Worm (Caenorhabditis elegans) whole organism, L4 larva: Measurements from ENCODE around the gene F47E1.1.

Experiments used
- F37D6.2 ChIP-seq: sonication (generic microtip); optimal IDR thresholded peaks from 2 replicates; lab custom pipeline; 2016; ENCODE audit warnings: mild to moderate bottlenecking, missing genetic modification characterization, missing compliant biosample characterization
- F44E2.7 ChIP-seq: fragments of 200-800 bp; sonication (Bioruptor generic); IDR thresholded peaks from 2 replicates; pipeline ENCODE4 v2.1.2; 2022; ENCODE audit warnings: missing genetic modification characterization, missing compliant biosample characterization
- R02D3.7 ChIP-seq: fragments of 150-350 bp; sonication (generic microtip); optimal IDR thresholded peaks from 3 replicates; lab custom pipeline; 2014; ENCODE audit warnings: missing biosample characterization, missing genetic modification characterization
- T26A8.4 ChIP-seq: fragments of 200-800 bp; sonication (Bioruptor generic); IDR thresholded peaks from 2 replicates; pipeline ENCODE4 v1.3.6; 2022; ENCODE audit warnings: missing genetic modification characterization, missing compliant biosample characterization
- aha-1 ChIP-seq: fragments of 150-350 bp; peaks from one replicate; lab custom pipeline; 2014; ENCODE audit warnings: missing biosample characterization, missing genetic modification characterization
- ceh-20 ChIP-seq: fragments of 200-800 bp; sonication (Bioruptor generic); IDR thresholded peaks from 2 replicates; pipeline ENCODE4 v1.3.6; 2022; ENCODE audit warnings: missing genetic modification reagents, missing genetic modification characterization, missing compliant biosample characterization
- ceh-44 ChIP-seq: fragments of 200-800 bp; sonication (Bioruptor generic); IDR thresholded peaks from 2 replicates; pipeline ENCODE4 v1.3.6; 2022; ENCODE audit warnings: missing genetic modification reagents, missing genetic modification characterization, missing compliant biosample characterization
- ceh-62 ChIP-seq: sonication (generic microtip); optimal IDR thresholded peaks from 2 replicates; lab custom pipeline; 2017; ENCODE audit warnings: missing biosample characterization, missing genetic modification characterization
- cey-2 ChIP-seq: sonication (generic microtip); optimal IDR thresholded peaks from 3 replicates; lab custom pipeline; 2017; ENCODE audit warnings: missing genetic modification characterization, mild to moderate bottlenecking, missing compliant biosample characterization, antibody characterized with exemption, borderline replicate concordance; ENCODE audit not compliant: insufficient read depth
- ctbp-1 ChIP-seq: fragments of 200-800 bp; sonication (Bioruptor generic); IDR thresholded peaks from 2 replicates; pipeline ENCODE4 v1.3.6; 2022; ENCODE audit warnings: missing genetic modification reagents, missing genetic modification characterization, missing compliant biosample characterization
- daf-16 ChIP-seq, 3 experiments: sonication (generic microtip); optimal IDR thresholded peaks; 2 replicates each; lab custom pipeline; 2016 to 2017; ENCODE audit warnings: missing genetic modification characterization in 3 of 3, missing genetic modification reagents in 3 of 3, mild to moderate bottlenecking in 2 of 3, missing compliant biosample characterization in 2 of 3, missing biosample characterization in 1 of 3, moderate library complexity in 1 of 3
- dmd-6 ChIP-seq: fragments of 200-800 bp; sonication (Bioruptor generic); IDR thresholded peaks from 2 replicates; pipeline ENCODE4 v1.3.6; 2022; ENCODE audit warnings: missing genetic modification reagents, missing genetic modification characterization, missing compliant biosample characterization
- dmd-9 ChIP-seq: fragments of 200-800 bp; sonication (Bioruptor generic); IDR thresholded peaks from 2 replicates; pipeline ENCODE4 v1.3.6; 2022; ENCODE audit warnings: missing genetic modification reagents, missing genetic modification characterization, missing compliant biosample characterization
- dpl-1 ChIP-seq: fragments of 150-350 bp; optimal IDR thresholded peaks from 2 replicates; lab custom pipeline; 2014; ENCODE audit warnings: missing biosample characterization, missing genetic modification reagents, missing genetic modification characterization
- duxl-1 ChIP-seq: sonication (generic microtip); optimal IDR thresholded peaks from 2 replicates; lab custom pipeline; 2016; ENCODE audit warnings: mild to moderate bottlenecking, missing genetic modification characterization, moderate library complexity, missing compliant biosample characterization; ENCODE audit not compliant: poor library complexity
- egl-27 ChIP-seq: sonication (generic microtip); optimal IDR thresholded peaks from 3 replicates; lab custom pipeline; 2017; ENCODE audit warnings: missing biosample characterization, missing genetic modification reagents, missing genetic modification characterization
- gei-8 ChIP-seq: fragments of 200-800 bp; sonication (Bioruptor generic); optimal IDR thresholded peaks from 2 replicates; lab custom pipeline; 2018; ENCODE audit warnings: mild to moderate bottlenecking, missing genetic modification characterization, missing compliant biosample characterization
- hlh-11 ChIP-seq: fragments of 200-800 bp; sonication (Bioruptor generic); optimal IDR thresholded peaks from 2 replicates; lab custom pipeline; 2018; ENCODE audit warnings: mild to moderate bottlenecking, missing genetic modification characterization, missing compliant biosample characterization
- lin-1 ChIP-seq: fragments of 200-800 bp; sonication (Bioruptor generic); IDR thresholded peaks from 2 replicates; pipeline ENCODE4 v1.3.6; 2022; ENCODE audit warnings: missing genetic modification reagents, missing genetic modification characterization, missing compliant biosample characterization
- lin-29 ChIP-seq: fragments of 200-800 bp; sonication (Bioruptor generic); IDR thresholded peaks from 2 replicates; pipeline ENCODE4 v1.3.6; 2022; ENCODE audit warnings: missing genetic modification reagents, missing genetic modification characterization, missing compliant biosample characterization
- mdt-29 ChIP-seq: fragments of 200-800 bp; sonication (Bioruptor generic); IDR thresholded peaks from 2 replicates; pipeline ENCODE4 v1.3.6; 2022; ENCODE audit warnings: missing genetic modification reagents, missing genetic modification characterization, missing compliant biosample characterization
- nhr-11 ChIP-seq: fragments of 150-350 bp; optimal IDR thresholded peaks from 2 replicates; lab custom pipeline; 2014; ENCODE audit warnings: missing biosample characterization, missing genetic modification characterization
- nhr-28 ChIP-seq: fragments of 150-350 bp; optimal IDR thresholded peaks from 2 replicates; lab custom pipeline; 2014; ENCODE audit warnings: missing biosample characterization, missing genetic modification characterization
- nhr-42 ChIP-seq: fragments of 200-800 bp; sonication (Bioruptor generic); IDR thresholded peaks from 2 replicates; pipeline ENCODE4 v1.3.6; 2022; ENCODE audit warnings: missing genetic modification characterization, missing compliant biosample characterization
- nhr-77 ChIP-seq: fragments of 150-350 bp; optimal IDR thresholded peaks from 2 replicates; lab custom pipeline; 2014; ENCODE audit warnings: missing biosample characterization, missing genetic modification characterization
- pha-4 ChIP-seq, 2 experiments: fragments of 150-350 bp in 1 of 2; fragments of 200-800 bp in 1 of 2; sonication (Bioruptor generic) in 1 of 2; IDR thresholded peaks in 1 of 2; optimal IDR thresholded peaks in 1 of 2; 2 replicates each; pipeline versions ENCODE4 v1.3.6 to Lab custom; 2014 to 2022; ENCODE audit warnings: missing genetic modification characterization in 2 of 2, missing genetic modification reagents in 2 of 2, missing biosample characterization in 1 of 2, missing compliant biosample characterization in 1 of 2
- php-3 ChIP-seq: fragments of 200-800 bp; sonication (Bioruptor generic); IDR thresholded peaks from 2 replicates; pipeline ENCODE4 v1.3.6; 2022; ENCODE audit warnings: missing genetic modification reagents, missing genetic modification characterization, missing compliant biosample characterization
- pqm-1 ChIP-seq: sonication (generic microtip); optimal IDR thresholded peaks from 2 replicates; lab custom pipeline; 2017; ENCODE audit warnings: missing biosample characterization, missing genetic modification characterization
- saeg-2 ChIP-seq: fragments of 200-800 bp; sonication (Bioruptor generic); IDR thresholded peaks from 2 replicates; pipeline ENCODE4 v1.3.6; 2022; ENCODE audit warnings: missing genetic modification reagents, missing genetic modification characterization, missing compliant biosample characterization
- tra-1 ChIP-seq: fragments of 200-800 bp; sonication (Bioruptor generic); IDR thresholded peaks from 2 replicates; pipeline ENCODE4 v1.3.6; 2022; ENCODE audit warnings: missing genetic modification reagents, missing genetic modification characterization, missing compliant biosample characterization
- unc-62 ChIP-seq, 3 experiments: fragments of 150-350 bp in 1 of 3; sonication (generic microtip); optimal IDR thresholded peaks in 2 of 3; peaks in 1 of 3; 1 replicate in 1 of 3; 2 replicates in 2 of 3; lab custom pipeline; 2014 to 2017; ENCODE audit warnings: missing biosample characterization in 3 of 3, missing genetic modification characterization in 3 of 3, missing genetic modification reagents in 3 of 3, missing genotype in 1 of 3
- vab-7 ChIP-seq: fragments of 200-800 bp; sonication (Bioruptor generic); IDR thresholded peaks from 2 replicates; pipeline ENCODE4 v1.3.6; 2022; ENCODE audit warnings: missing genetic modification reagents, missing genetic modification characterization, missing compliant biosample characterization
- zag-1 ChIP-seq: fragments of 150-350 bp; optimal IDR thresholded peaks from 2 replicates; lab custom pipeline; 2014; ENCODE audit warnings: missing biosample characterization, missing genetic modification characterization
- zfp-2 ChIP-seq: sonication (generic microtip); optimal IDR thresholded peaks from 2 replicates; lab custom pipeline; 2016; ENCODE audit warnings: mild to moderate bottlenecking, missing genetic modification characterization, missing compliant biosample characterization
- ztf-11 ChIP-seq: fragments of 150-350 bp; optimal IDR thresholded peaks from 2 replicates; lab custom pipeline; 2014; ENCODE audit warnings: missing biosample characterization, missing genetic modification characterization

Gene F47E1.1

ce11 chrX:9035142-9035541 is 41.8 kb upstream of the F47E1.1 start (continued):
- TF ChIP-seq duxl-1 (no peak), dpl-1 (no peak), nhr-42 (no peak), T26A8.4 (GFP tag; lab: Robert Waterston, UW) (no peak), zag-1 (tag; lab: Kevin White, UChicago) (no peak), daf-16 (GFP tag; optimal IDR thresholded peaks at IDR 0.05; lab: Kevin White, UChicago) (no peak), daf-16 (tag; optimal IDR thresholded peaks at IDR 0.05; lab: Kevin White, UChicago) (peak; percentile 9), lin-29 (no peak), hlh-11 (tag; lab: Kevin White, UChicago) (peak; percentile 19), tra-1 (GFP tag; lab: Robert Waterston, UW) (no peak), ceh-62 (no peak), mdt-29 (GFP tag; lab: Robert Waterston, UW) (no peak), gei-8 (GFP tag; lab: Kevin White, UChicago) (no peak), pha-4 (GFP tag; IDR thresholded peaks at IDR 0.05; lab: Robert Waterston, UW) (no peak), pha-4 (tag; optimal IDR thresholded peaks at IDR 0.05; lab: Kevin White, UChicago) (no peak), cey-2 (tag; lab: Kevin White, UChicago) (no peak), ceh-20 (GFP tag; lab: Robert Waterston, UW) (no peak), ztf-11 (tag; lab: Kevin White, UChicago) (no peak), unc-62 (GFP tag; optimal IDR thresholded peaks at IDR 0.05 in 1 of 2; lab: Kevin White, UChicago) (peak in 1 of 2 experiments; percentile 77), unc-62 (tag; optimal IDR thresholded peaks at IDR 0.05; lab: Kevin White, UChicago) (no peak), lin-1 (GFP tag; lab: Robert Waterston, UW) (no peak), pqm-1 (peak; percentile 73), F44E2.7 (GFP tag; lab: Robert Waterston, UW) (no peak), F37D6.2 (tag; lab: Kevin White, UChicago) (no peak), nhr-77 (tag; lab: Kevin White, UChicago) (no peak), dmd-6 (GFP tag; lab: Robert Waterston, UW) (no peak), vab-7 (no peak)

DNA sequence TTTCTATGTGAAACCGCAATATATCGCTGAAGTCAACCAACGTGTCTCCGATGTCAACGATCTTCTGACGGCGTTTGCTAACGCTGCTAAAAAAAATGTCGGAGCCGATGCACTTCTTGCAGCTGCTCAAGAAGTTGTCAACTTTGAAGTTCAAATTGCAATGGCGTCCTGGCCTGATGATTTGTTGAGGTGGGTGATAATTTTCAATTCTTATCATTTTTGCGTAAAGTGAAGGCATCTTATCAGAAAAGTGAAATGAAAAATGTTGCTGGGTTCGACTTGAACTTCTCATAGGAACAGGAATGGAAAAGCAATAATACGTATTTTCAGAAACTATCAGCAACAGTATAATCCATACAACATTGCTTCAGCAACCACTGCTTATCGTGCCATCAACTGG is 40.7 kb upstream of the F47E1.1 start:
- peak; percentile 22 for TF ChIP-seq hlh-11 (tag; lab: Kevin White, UChicago)
- peak; percentile 50 for TF ChIP-seq nhr-28 (tag; lab: Kevin White, UChicago)
- peak; percentile 88 for TF ChIP-seq pqm-1
- no peak for TF ChIP-seq F37D6.2 (tag; lab: Kevin White, UChicago)
- TF ChIP-seq php-3 (GFP tag; lab: Robert Waterston, UW), result peak; percentile 36; the same call in 1 of the 2 replicates
- no peak for TF ChIP-seq R02D3.7 (tag; lab: Kevin White, UChicago)
- peak; percentile 61 for TF ChIP-seq aha-1 (tag; lab: Kevin White, UChicago)

- TF ChIP-seq egl-27, result no peak
- TF ChIP-seq tra-1 (GFP tag; lab: Robert Waterston, UW), result no peak
- TF ChIP-seq ctbp-1 (GFP tag; lab: Robert Waterston, UW), result no peak
- TF ChIP-seq aha-1 (tag; lab: Kevin White, UChicago), result peak; percentile 0
Measured at ce11 chrX:9045913-9046312, 31.1 kb upstream of the F47E1.1 start, which contains the start of gene prdm-14. Gene prdm-14 (plus strand): TSS chrX:9046213.

DNA sequence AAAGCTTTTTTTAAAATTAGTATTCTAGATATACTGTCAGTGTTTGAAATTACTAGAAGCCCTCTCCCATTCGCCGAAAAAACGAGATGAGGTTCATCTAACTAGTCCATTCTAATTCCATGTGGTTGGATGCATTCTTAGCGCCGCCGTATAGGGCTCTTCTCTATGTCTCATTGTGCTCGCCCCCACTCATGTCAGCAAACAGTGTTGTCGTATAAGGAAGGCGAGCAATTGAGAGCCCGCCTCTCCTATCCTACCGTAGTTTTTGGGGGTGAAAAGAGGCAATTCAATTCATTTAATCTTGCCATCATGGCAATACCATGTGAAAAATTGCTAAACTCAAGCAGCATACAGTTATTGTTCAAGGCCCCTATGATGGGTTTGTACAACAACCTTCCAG is 28.3 kb upstream of the F47E1.1 start, which contains the start of gene F47E1.20:
Gene F47E1.20 (plus strand): TSS at position 301 of the 400 bp plus-strand sequence.
- TF ChIP-seq dmd-9 (no peak), egl-27 (no peak), zfp-2 (tag; lab: Kevin White, UChicago) (no peak)

ce11 chrX:9053426-9053825 is 23.6 kb upstream of the F47E1.1 start:
- TF ChIP-seq ceh-44 (GFP tag; lab: Robert Waterston, UW) (no peak), nhr-11 (no peak), cey-2 (tag; lab: Kevin White, UChicago) (no peak), nhr-28 (tag; lab: Kevin White, UChicago) (peak; percentile 14), mdt-29 (GFP tag; lab: Robert Waterston, UW) (no peak), saeg-2 (GFP tag; lab: Robert Waterston, UW) (no peak), unc-62 (GFP tag; optimal IDR thresholded peaks at IDR 0.05 in 1 of 2; lab: Kevin White, UChicago) (peak in 1 of 2 experiments; percentile 15), unc-62 (tag; optimal IDR thresholded peaks at IDR 0.05; lab: Kevin White, UChicago) (no peak)
